Worm (Caenorhabditis elegans) whole organism, L4 larva: Measurements from ENCODE around the gene F28A10.7.

Experiments used
- ZK546.5 ChIP-seq, 2 experiments: sonication (generic microtip); optimal IDR thresholded peaks; 2 replicates each; lab custom pipeline; 2017; ENCODE audit warnings: missing biosample characterization in 2 of 2, missing genetic modification characterization in 2 of 2
- aly-2 ChIP-seq: sonication (generic microtip); optimal IDR thresholded peaks from 2 replicates; lab custom pipeline; 2018; ENCODE audit warnings: missing biosample characterization, missing genetic modification characterization
- egl-27 ChIP-seq: sonication (generic microtip); optimal IDR thresholded peaks from 3 replicates; lab custom pipeline; 2017; ENCODE audit warnings: missing biosample characterization, missing genetic modification reagents, missing genetic modification characterization
- mdl-1 ChIP-seq, 2 experiments: fragments of 150-350 bp in 1 of 2; sonication (generic microtip) in 1 of 2; optimal IDR thresholded peaks; 2 replicates each; lab custom pipeline; 2014 to 2017; ENCODE audit warnings: missing biosample characterization in 2 of 2, missing genetic modification characterization in 2 of 2
- mep-1 ChIP-seq: fragments of 150-350 bp; sonication (generic microtip); optimal IDR thresholded peaks from 3 replicates; lab custom pipeline; 2014; ENCODE audit warnings: missing biosample characterization, missing genetic modification characterization
- nhr-48 ChIP-seq: sonication (generic microtip); optimal IDR thresholded peaks from 2 replicates; lab custom pipeline; 2016; ENCODE audit warnings: mild to moderate bottlenecking, missing genetic modification characterization, missing compliant biosample characterization
- ztf-11 ChIP-seq: fragments of 150-350 bp; optimal IDR thresholded peaks from 2 replicates; lab custom pipeline; 2014; ENCODE audit warnings: missing biosample characterization, missing genetic modification characterization

DNA sequence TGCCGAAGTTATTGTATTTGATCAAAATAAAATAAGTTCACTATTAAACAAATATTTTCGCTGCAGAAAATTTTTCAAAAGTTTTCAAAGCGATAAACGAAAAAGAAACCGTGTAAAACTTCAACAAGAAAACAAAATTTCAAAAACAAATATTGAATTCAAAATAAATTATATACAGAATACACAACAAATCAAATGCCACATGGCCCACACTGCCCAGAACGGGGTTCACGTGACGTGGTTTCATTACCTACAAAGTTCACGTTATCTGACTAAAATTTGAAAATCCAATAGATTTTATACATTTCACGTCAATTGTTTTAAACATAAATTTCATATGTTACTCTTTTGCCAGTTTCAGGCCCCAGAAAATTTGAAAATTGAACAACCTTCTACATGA is 25.0 kb downstream of the F28A10.7 start, which contains the start of gene F46F5.7:
- TF ChIP-seq ztf-11 (tag; lab: Kevin White, UChicago) = no peak
- TF ChIP-seq nhr-48 (tag; lab: Kevin White, UChicago) = no peak
- no peak for TF ChIP-seq egl-27 (tag; lab: Kevin White, UChicago)
- TF ChIP-seq mdl-1 (tag; optimal IDR thresholded peaks at IDR 0.05; lab: Kevin White, UChicago) = no peak
- TF ChIP-seq mep-1 = no peak
- TF ChIP-seq ZK546.5 (tag; optimal IDR thresholded peaks at IDR 0.05; lab: Kevin White, UChicago) = no peak
- TF ChIP-seq aly-2 (tag; lab: Kevin White, UChicago) = no peak
